Worm (Caenorhabditis elegans): Measurements from ENCODE around the gene C15B12.8.

ce11 chrX:6455157-6455556, 18.9 kb upstream of the C15B12.8 start, which contains the start of gene nas-33:
- TF ChIP-seq akir-1 (GFP tag; optimal IDR thresholded peaks at IDR 0.05) (no peak), nfyb-1 (GFP tag; IDR thresholded peaks at IDR 0.05) (no peak), hlh-26 (GFP tag; conservative IDR thresholded peaks at IDR 0.05) (no peak), pha-4 (tag; optimal IDR thresholded peaks at IDR 0.05) (no peak), B0019.2 (GFP tag; conservative IDR thresholded peaks at IDR 0.05) (no peak), snpc-4 (GFP tag; optimal IDR thresholded peaks at IDR 0.05) (no peak), snpc-4 (tag; optimal IDR thresholded peaks at IDR 0.05) (no peak), F37B4.10 (GFP tag; IDR thresholded peaks at IDR 0.05) (no peak), ceh-79 (tag; optimal IDR thresholded peaks at IDR 0.05) (no peak), ztf-25 (GFP tag; IDR thresholded peaks at IDR 0.05) (no peak), tbx-9 (tag; optimal IDR thresholded peaks at IDR 0.05; ENCODE audit: borderline replicate concordance) (no peak)

Measured in whole organism, young adult.